Fruit fly (Drosophila melanogaster) whole organism, embryonic: ENCODE results near the gene CG43702.

ENCODE experiments used
- Abd-B ChIP-seq: fragments of 200-800 bp; sonication (Bioruptor generic); optimal IDR thresholded peaks from 2 replicates; lab custom pipeline; 2018; ENCODE audit warnings: missing biosample characterization, mild to moderate bottlenecking, missing genetic modification characterization, moderate library complexity
- Atf3 ChIP-seq: fragments of 200-800 bp; sonication (Bioruptor generic); optimal IDR thresholded peaks from 3 replicates; lab custom pipeline; 2016; ENCODE audit warnings: missing biosample characterization, missing genetic modification characterization
- Bgb ChIP-seq: fragments of 200-800 bp; sonication (Bioruptor generic); IDR thresholded peaks from 2 replicates; pipeline ENCODE4 v1.3.6; 2022; ENCODE audit warnings: missing biosample characterization, missing genetic modification characterization; ENCODE audit not compliant: partially characterized antibody
- CG11723 ChIP-seq: fragments of 200-800 bp; sonication (Bioruptor generic); optimal IDR thresholded peaks from 2 replicates; lab custom pipeline; 2017; ENCODE audit warnings: missing biosample characterization, mild to moderate bottlenecking, missing genetic modification characterization
- CG12155 ChIP-seq: fragments of 200-800 bp; sonication (Bioruptor generic); optimal IDR thresholded peaks from 3 replicates; lab custom pipeline; 2016; ENCODE audit warnings: missing biosample characterization, missing genetic modification characterization
- CG13123 ChIP-seq: fragments of 200-800 bp; sonication (Bioruptor generic); optimal IDR thresholded peaks from 2 replicates; lab custom pipeline; 2016; ENCODE audit warnings: missing biosample characterization, missing genetic modification characterization
- CG14860 ChIP-seq: fragments of 200-800 bp; sonication (Bioruptor generic); IDR thresholded peaks from 3 replicates; pipeline ENCODE4 v1.3.6; 2022; ENCODE audit warnings: missing biosample characterization, missing genetic modification characterization; ENCODE audit not compliant: partially characterized antibody
- CG1603 ChIP-seq: fragments of 200-800 bp; sonication (Bioruptor generic); optimal IDR thresholded peaks from 2 replicates; lab custom pipeline; 2019; ENCODE audit warnings: missing biosample characterization, mild to moderate bottlenecking, missing genetic modification characterization, moderate library complexity
- CG18764 ChIP-seq: fragments of 200-800 bp; sonication (Bioruptor generic); optimal IDR thresholded peaks from 3 replicates; lab custom pipeline; 2016; ENCODE audit warnings: missing biosample characterization, missing genetic modification characterization
- CG3281 ChIP-seq: fragments of 200-800 bp; sonication (Bioruptor generic); optimal IDR thresholded peaks from 3 replicates; lab custom pipeline; 2017; ENCODE audit warnings: missing biosample characterization, mild to moderate bottlenecking, missing genetic modification characterization
- CG3847 ChIP-seq: fragments of 200-800 bp; sonication (Bioruptor generic); IDR thresholded peaks from 2 replicates; pipeline ENCODE4 v1.3.6; 2022; ENCODE audit warnings: missing biosample characterization, missing genetic modification characterization
- CG8388 ChIP-seq: fragments of 200-800 bp; sonication (Bioruptor generic); optimal IDR thresholded peaks from 2 replicates; lab custom pipeline; 2019; ENCODE audit warnings: missing biosample characterization, mild to moderate bottlenecking, missing genetic modification characterization, moderate library complexity
- CG9797 ChIP-seq: fragments of 200-800 bp; sonication (Bioruptor generic); optimal IDR thresholded peaks from 3 replicates; lab custom pipeline; 2018; ENCODE audit warnings: missing biosample characterization, mild to moderate bottlenecking, missing genetic modification characterization
- CHES-1-like ChIP-seq: fragments of 200-800 bp; sonication (Bioruptor generic); optimal IDR thresholded peaks from 2 replicates; lab custom pipeline; 2016; ENCODE audit warnings: missing biosample characterization, missing genetic modification characterization
- CoRest ChIP-seq: fragments of 200-800 bp; sonication (Bioruptor generic); optimal IDR thresholded peaks from 3 replicates; lab custom pipeline; 2018; ENCODE audit warnings: missing biosample characterization, mild to moderate bottlenecking, missing genetic modification characterization, moderate library complexity
- Doc3 ChIP-seq: fragments of 200-800 bp; sonication (Bioruptor generic); IDR thresholded peaks from 3 replicates; pipeline ENCODE4 v1.3.6; 2022; ENCODE audit warnings: missing biosample characterization, missing genetic modification characterization; ENCODE audit not compliant: partially characterized antibody
- Dref ChIP-seq: fragments of 200-800 bp; sonication (Bioruptor generic); IDR thresholded peaks from 2 replicates; pipeline ENCODE4 v1.3.6; 2022; ENCODE audit warnings: missing biosample characterization, missing genetic modification characterization
- GATAe ChIP-seq: fragments of 200-800 bp; sonication (Bioruptor generic); conservative IDR thresholded peaks from 2 replicates; pipeline ENCODE4 v1.3.6; 2022; ENCODE audit warnings: missing biosample characterization, missing genetic modification characterization
- HmgD ChIP-seq: fragments of 200-800 bp; sonication (Bioruptor generic); optimal IDR thresholded peaks from 3 replicates; lab custom pipeline; 2016; ENCODE audit warnings: missing biosample characterization, missing genetic modification characterization
- Lim3 ChIP-seq: fragments of 200-800 bp; sonication (Bioruptor generic); IDR thresholded peaks from 2 replicates; pipeline ENCODE4 v1.3.6; 2022; ENCODE audit warnings: missing biosample characterization, missing genetic modification characterization
- Mes4 ChIP-seq: fragments of 200-800 bp; sonication (Bioruptor generic); optimal IDR thresholded peaks from 2 replicates; lab custom pipeline; 2016; ENCODE audit warnings: missing biosample characterization, missing genetic modification characterization
- Myb ChIP-seq: fragments of 200-800 bp; sonication (Bioruptor generic); optimal IDR thresholded peaks from 2 replicates; lab custom pipeline; 2016; ENCODE audit warnings: missing biosample characterization, missing genetic modification characterization
- Sry-β ChIP-seq: fragments of 200-800 bp; sonication (Bioruptor generic); optimal IDR thresholded peaks from 2 replicates; lab custom pipeline; 2018; ENCODE audit warnings: missing biosample characterization, mild to moderate bottlenecking, missing genetic modification characterization, moderate library complexity
- bowl ChIP-seq: fragments of 200-800 bp; sonication (Bioruptor generic); IDR thresholded peaks from 2 replicates; pipeline ENCODE4 v1.3.6; 2022; ENCODE audit warnings: missing biosample characterization, missing genetic modification characterization
- chif ChIP-seq, 2 experiments: fragments of 200-800 bp; sonication (Bioruptor generic); optimal IDR thresholded peaks; 3 replicates each; lab custom pipeline; 2016; ENCODE audit warnings: missing biosample characterization in 2 of 2, missing genetic modification characterization in 2 of 2
- corto ChIP-seq: fragments of 200-800 bp; sonication (Bioruptor generic); optimal IDR thresholded peaks from 2 replicates; lab custom pipeline; 2016; ENCODE audit warnings: missing biosample characterization, mild to moderate bottlenecking, missing genetic modification characterization, moderate library complexity
- dmrt11E ChIP-seq: fragments of 200-800 bp; sonication (Bioruptor generic); optimal IDR thresholded peaks from 3 replicates; lab custom pipeline; 2018; ENCODE audit warnings: missing biosample characterization, mild to moderate bottlenecking, missing genetic modification characterization, moderate library complexity
- ems ChIP-seq: fragments of 200-800 bp; sonication (Bioruptor generic); optimal IDR thresholded peaks from 3 replicates; lab custom pipeline; 2016; ENCODE audit warnings: missing biosample characterization, missing genetic modification characterization
- fd102C ChIP-seq: fragments of 200-800 bp; sonication (Bioruptor generic); optimal IDR thresholded peaks from 2 replicates; lab custom pipeline; 2018; ENCODE audit warnings: missing biosample characterization, mild to moderate bottlenecking, missing genetic modification characterization, moderate library complexity
- ftz-f1 ChIP-seq: fragments of 200-800 bp; sonication (Bioruptor generic); optimal IDR thresholded peaks from 2 replicates; lab custom pipeline; 2016; ENCODE audit warnings: missing biosample characterization, missing genetic modification characterization
- fu2 ChIP-seq: fragments of 200-800 bp; sonication (Bioruptor generic); optimal IDR thresholded peaks from 2 replicates; lab custom pipeline; 2016; ENCODE audit warnings: missing biosample characterization, missing genetic modification characterization
- gem ChIP-seq: fragments of 200-800 bp; sonication (Bioruptor generic); optimal IDR thresholded peaks from 2 replicates; lab custom pipeline; 2019; ENCODE audit warnings: missing biosample characterization, mild to moderate bottlenecking, missing genetic modification characterization, moderate library complexity
- gfzf ChIP-seq: fragments of 200-800 bp; sonication (Bioruptor generic); optimal IDR thresholded peaks from 2 replicates; lab custom pipeline; 2016; ENCODE audit warnings: missing biosample characterization, mild to moderate bottlenecking, missing genetic modification characterization, moderate library complexity
- grau ChIP-seq: fragments of 200-800 bp; optimal IDR thresholded peaks from 3 replicates; lab custom pipeline; 2019; ENCODE audit warnings: missing biosample characterization, mild to moderate bottlenecking, missing genetic modification characterization, moderate library complexity
- jigr1 ChIP-seq: fragments of 200-800 bp; sonication (Bioruptor generic); IDR thresholded peaks from 3 replicates; pipeline ENCODE4 v1.3.6; 2022; ENCODE audit warnings: missing biosample characterization, missing genetic modification characterization
- lmd ChIP-seq: fragments of 200-800 bp; sonication (Bioruptor generic); IDR thresholded peaks from 2 replicates; pipeline ENCODE4 v1.3.6; 2022; ENCODE audit warnings: missing biosample characterization, missing genetic modification characterization
- nau ChIP-seq: fragments of 200-800 bp; sonication (Bioruptor generic); optimal IDR thresholded peaks from 3 replicates; lab custom pipeline; 2017; ENCODE audit warnings: missing biosample characterization, mild to moderate bottlenecking, missing genetic modification characterization, missing genetic modification reagents
- p53 ChIP-seq: fragments of 200-800 bp; sonication (Bioruptor generic); optimal IDR thresholded peaks from 2 replicates; lab custom pipeline; 2016; ENCODE audit warnings: missing biosample characterization, missing genetic modification characterization
- sens ChIP-seq: fragments of 200-800 bp; sonication (Bioruptor generic); peaks from one replicate; lab custom pipeline; 2016; ENCODE audit warnings: missing biosample characterization, missing genetic modification characterization
- slbo ChIP-seq: fragments of 200-800 bp; sonication (Bioruptor generic); IDR thresholded peaks from 2 replicates; pipeline ENCODE4 v1.3.6; 2022; ENCODE audit warnings: missing biosample characterization, missing genetic modification characterization
- sug ChIP-seq: fragments of 200-800 bp; optimal IDR thresholded peaks from 2 replicates; lab custom pipeline; 2019; ENCODE audit warnings: missing biosample characterization, mild to moderate bottlenecking, missing genetic modification characterization, moderate library complexity
- tll ChIP-seq, 2 experiments: fragments of 200-800 bp in 1 of 2; fragments of >200 bp in 1 of 2; sonication (Bioruptor generic) in 1 of 2; optimal IDR thresholded peaks; 2 replicates each; lab custom pipeline; 2017 to 2019; ENCODE audit warnings: missing biosample characterization in 2 of 2, missing genetic modification characterization in 2 of 2, mild to moderate bottlenecking in 1 of 2, moderate library complexity in 1 of 2

CG43702 gene

DNA sequence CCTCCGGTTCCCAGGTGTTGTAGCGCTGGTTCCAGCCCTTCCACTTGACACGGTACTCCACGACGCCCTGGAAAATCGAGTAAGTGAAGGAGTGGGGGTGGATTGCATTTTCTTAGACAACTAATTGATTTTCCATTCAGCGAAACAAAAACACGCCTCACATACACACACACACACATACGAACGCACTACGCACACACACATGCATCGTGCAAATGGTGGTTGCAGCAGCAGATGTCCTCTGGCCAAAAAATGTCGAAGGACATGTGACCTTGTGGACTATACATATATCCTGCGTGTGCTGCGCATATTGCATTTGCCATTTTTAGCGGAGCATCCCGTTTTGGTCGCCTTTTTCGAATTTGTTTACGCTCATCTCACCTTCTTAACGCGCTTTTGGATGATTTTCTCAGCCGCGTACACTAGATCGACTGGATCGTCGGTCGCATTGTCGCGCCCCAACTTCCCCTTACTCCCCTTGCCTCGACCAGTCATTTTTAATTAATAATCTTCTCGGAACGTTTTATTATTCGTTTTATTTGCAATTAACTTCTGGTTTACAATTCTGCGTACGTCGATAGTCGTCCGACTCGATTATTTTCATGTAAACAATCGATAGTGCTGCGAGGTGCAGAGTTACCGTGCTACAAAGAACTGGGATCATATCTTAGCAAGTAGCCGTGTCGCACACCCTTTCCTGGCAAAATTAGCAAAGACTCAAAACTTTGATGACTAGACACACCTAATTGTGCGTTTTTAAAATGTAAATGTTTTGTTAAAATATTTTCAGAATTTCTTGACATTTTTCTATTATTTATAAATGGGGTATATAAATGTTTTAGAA, 19.2 kb downstream of the CG43702 start, which contains the start of gene Pc (continued):
- TF ChIP-seq CHES-1-like (GFP tag; lab: Kevin White, UChicago) (peak; percentile 66), grau (tag; lab: Kevin White, UChicago) (peak; percentile 17), Lim3 (GFP tag; lab: Robert Waterston, UW) (no peak), Doc3 (GFP tag; lab: Robert Waterston, UW) (peak; percentile 76), corto (GFP tag; lab: Kevin White, UChicago) (no peak), dmrt11E (tag; lab: Kevin White, UChicago) (no peak), fu2 (GFP tag; lab: Kevin White, UChicago) (peak; percentile 1), Dref (GFP tag; lab: Robert Waterston, UW) (peak; percentile 97), CG1603 (tag; lab: Kevin White, UChicago) (peak; percentile 100), ftz-f1 (peak; percentile 25), tll (GFP tag; optimal IDR thresholded peaks at IDR 0.05; lab: Kevin White, UChicago) (peak in 1 of 2 experiments; percentile 46), bowl (GFP tag; lab: Robert Waterston, UW) (no peak), Bgb (GFP tag; lab: Robert Waterston, UW) (peak; percentile 93), CoRest (tag; lab: Kevin White, UChicago) (peak; percentile 53), CG13123 (no peak), Abd-B (GFP tag; lab: Kevin White, UChicago) (no peak), Atf3 (GFP tag; lab: Kevin White, UChicago) (no peak), ems (GFP tag; lab: Kevin White, UChicago) (no peak), CG14860 (GFP tag; lab: Robert Waterston, UW) (peak; percentile 67; the same call in 2 of the 3 replicates), jigr1 (GFP tag; lab: Robert Waterston, UW) (no peak; the same call in 2 of the 3 replicates), CG12155 (GFP tag; lab: Kevin White, UChicago) (peak; percentile 49), slbo (GFP tag; lab: Robert Waterston, UW) (peak; percentile 40), gem (tag; lab: Kevin White, UChicago) (no peak), Myb (GFP tag; lab: Kevin White, UChicago) (peak; percentile 73), CG11723 (GFP tag; lab: Kevin White, UChicago) (no peak), GATAe (GFP tag; lab: Robert Waterston, UW) (no peak), fd102C (GFP tag; lab: Kevin White, UChicago) (no peak), sens (peak; percentile 51), CG8388 (no peak), lmd (GFP tag; lab: Robert Waterston, UW) (no peak), chif (GFP tag; optimal IDR thresholded peaks at IDR 0.05; lab: Kevin White, UChicago) (peak in 1 of 2 experiments; percentile 37), nau (GFP tag; lab: Kevin White, UChicago) (no peak), CG3847 (GFP tag; lab: Robert Waterston, UW) (peak; percentile 69), gfzf (GFP tag; lab: Kevin White, UChicago) (peak; percentile 86), HmgD (GFP tag; lab: Kevin White, UChicago) (peak; percentile 83), CG18764 (GFP tag; lab: Kevin White, UChicago) (peak; percentile 6), CG3281 (no peak), p53 (peak; percentile 59), Sry-β (GFP tag; lab: Kevin White, UChicago) (no peak), sug (tag; lab: Kevin White, UChicago) (peak; percentile 49), CG9797 (peak; percentile 88), Mes4 (no peak)
